Worm (Caenorhabditis elegans) whole organism, mixed stage, embryonic: ENCODE results near the gene flp-6.

Source experiments
- drap-1 ChIP-seq: fragments of 200-800 bp; sonication (Bioruptor generic); optimal IDR thresholded peaks from 3 replicates; lab custom pipeline; 2018; ENCODE audit warnings: mild to moderate bottlenecking, missing genetic modification characterization, missing compliant biosample characterization
- mab-5 ChIP-seq: fragments of 150-350 bp; optimal IDR thresholded peaks from 2 replicates; lab custom pipeline; 2014; ENCODE audit warnings: missing biosample characterization, missing genetic modification characterization
- mep-1 ChIP-seq: fragments of 150-350 bp; optimal IDR thresholded peaks from 2 replicates; lab custom pipeline; 2017; ENCODE audit warnings: missing biosample characterization, missing genetic modification reagents, missing genetic modification characterization, inconsistent platforms
- mls-2 ChIP-seq: sonication (generic microtip); optimal IDR thresholded peaks from 2 replicates; lab custom pipeline; 2016; ENCODE audit warnings: mild to moderate bottlenecking, missing genetic modification characterization, moderate library complexity, missing compliant biosample characterization
- nhr-28 ChIP-seq: fragments of 150-350 bp; optimal IDR thresholded peaks from 2 replicates; lab custom pipeline; 2014; ENCODE audit warnings: missing biosample characterization, missing genetic modification characterization
- nhr-76 ChIP-seq: sonication (generic microtip); optimal IDR thresholded peaks from 2 replicates; lab custom pipeline; 2017; ENCODE audit warnings: missing biosample characterization, missing genetic modification characterization

DNA sequence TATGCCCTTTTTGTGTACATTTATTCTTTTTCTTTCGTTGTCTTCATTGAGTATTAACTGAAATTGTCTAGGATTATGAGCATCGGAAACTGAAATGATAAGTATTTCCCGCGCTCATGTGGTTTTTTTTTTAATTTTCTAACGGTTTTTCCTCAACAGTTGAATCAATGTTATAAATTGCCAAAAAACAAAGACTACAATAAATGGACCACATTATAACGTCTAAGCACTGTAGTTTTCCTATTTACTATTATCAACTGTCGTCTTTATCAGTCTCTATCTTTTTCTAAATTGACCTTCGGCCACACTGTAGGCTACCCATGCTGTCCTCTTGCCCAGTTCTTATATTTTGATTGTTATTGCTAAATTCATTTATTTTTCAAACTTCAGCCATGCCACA lies 36.0 kb downstream of the flp-6 start, which contains the start of gene acs-14:
- no peak for TF ChIP-seq mep-1
- TF ChIP-seq drap-1: no peak
- TF ChIP-seq nhr-28: no peak
- TF ChIP-seq mab-5 (tag; lab: Kevin White, UChicago): no peak
- no peak for TF ChIP-seq mls-2 (tag; lab: Kevin White, UChicago)
- TF ChIP-seq nhr-76 (tag; lab: Kevin White, UChicago): no peak
